Fruit fly (Drosophila melanogaster): ENCODE measurements around the gene Cph.
A peak's percentile ranks its signal among the peaks of the same experiment; 100 is the strongest.

Cph gene

DNA sequence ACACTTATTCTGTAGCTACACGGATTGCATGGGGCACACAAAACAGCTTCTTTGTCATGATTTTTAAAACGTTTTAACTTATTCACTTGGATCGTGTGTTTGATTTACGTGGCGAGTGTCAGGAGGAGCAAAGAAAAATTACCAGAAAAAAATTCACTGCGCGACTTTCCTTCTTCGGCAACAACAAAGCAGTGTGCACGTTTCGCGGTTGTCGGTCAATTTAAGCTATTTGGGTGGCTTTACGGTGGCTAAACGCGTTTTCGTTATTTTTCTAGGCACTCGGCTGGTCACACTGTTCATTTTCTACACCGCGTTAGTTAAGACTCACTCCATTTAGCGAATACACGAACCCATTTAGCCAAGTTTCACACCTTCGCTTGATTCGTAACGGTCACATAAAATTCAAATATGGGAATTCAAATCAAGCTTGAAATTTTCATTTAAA lies 39.6 kb upstream of the Cph start, which contains the start of gene Sxl (continued):
- peak; percentile 44 for TF ChIP-seq Dek (tag; optimal IDR thresholded peaks at IDR 0.05)
- TF ChIP-seq CG17568 (GFP tag; optimal IDR thresholded peaks at IDR 0.05): peak; percentile 36
- TF ChIP-seq caup (GFP tag; optimal IDR thresholded peaks at IDR 0.05; ENCODE audit: severe bottlenecking): peak; percentile 30
- TF ChIP-seq NFAT (GFP tag; IDR thresholded peaks at IDR 0.05): peak; percentile 67; the same call in 1 of the 2 replicates
- TF ChIP-seq lab (GFP tag; optimal IDR thresholded peaks at IDR 0.05): peak; percentile 57
- TF ChIP-seq Dref (GFP tag; IDR thresholded peaks at IDR 0.05): peak; percentile 46; the same call in 1 of the 2 replicates
- TF ChIP-seq zen (tag; optimal IDR thresholded peaks at IDR 0.05): peak; percentile 35
- no peak for TF ChIP-seq Dip3 (GFP tag; optimal IDR thresholded peaks at IDR 0.05)
- peak; percentile 19 for TF ChIP-seq dmrt99B (tag; optimal IDR thresholded peaks at IDR 0.05)
- TF ChIP-seq CG1602 (GFP tag; optimal IDR thresholded peaks at IDR 0.05): no peak
- peak; percentile 81 for TF ChIP-seq CG14710 (tag; optimal IDR thresholded peaks at IDR 0.05)
- no peak for TF ChIP-seq Antp (GFP tag; optimal IDR thresholded peaks at IDR 0.05)
- peak; percentile 72 for TF ChIP-seq ci (GFP tag; IDR thresholded peaks at IDR 0.05)
- peak; percentile 23; the same call in 1 of the 3 replicates for TF ChIP-seq row (GFP tag; IDR thresholded peaks at IDR 0.05)
- TF ChIP-seq CG15601 (tag; optimal IDR thresholded peaks at IDR 0.05): peak; percentile 50
- peak; percentile 46 for TF ChIP-seq CG13624 (GFP tag; optimal IDR thresholded peaks at IDR 0.05)
- no peak; the same call in 2 of the 3 replicates for TF ChIP-seq CG2199 (GFP tag; IDR thresholded peaks at IDR 0.05)
- TF ChIP-seq ato (GFP tag; IDR thresholded peaks at IDR 0.05; ENCODE audit: partially characterized antibody): no peak
- TF ChIP-seq Hr39 (optimal IDR thresholded peaks at IDR 0.05): no peak
- TF ChIP-seq insv (GFP tag; optimal IDR thresholded peaks at IDR 0.05): peak in 1 of 2 experiments; percentile 57
- no peak for TF ChIP-seq ftz-f1 (GFP tag; optimal IDR thresholded peaks at IDR 0.05)
- TF ChIP-seq stwl (tag; optimal IDR thresholded peaks at IDR 0.05): peak; percentile 73
- peak; percentile 27 for TF ChIP-seq Fer1 (GFP tag; optimal IDR thresholded peaks at IDR 0.05)
- no peak for TF ChIP-seq hth (optimal IDR thresholded peaks at IDR 0.05)
- TF ChIP-seq Doc3 (GFP tag; IDR thresholded peaks at IDR 0.05; ENCODE audit: partially characterized antibody): no peak
- TF ChIP-seq CG17385 (GFP tag; optimal IDR thresholded peaks at IDR 0.05): peak; percentile 39
- no peak for TF ChIP-seq pros (GFP tag; optimal IDR thresholded peaks at IDR 0.05)
- TF ChIP-seq CG13775 (GFP tag; optimal IDR thresholded peaks at IDR 0.05): no peak
- TF ChIP-seq CG17802 (tag; optimal IDR thresholded peaks at IDR 0.05): no peak
- no peak for TF ChIP-seq GATAe (GFP tag; conservative IDR thresholded peaks at IDR 0.05)
- TF ChIP-seq Spps (tag; optimal IDR thresholded peaks at IDR 0.05): peak; percentile 35
- TF ChIP-seq CG17912 (GFP tag; optimal IDR thresholded peaks at IDR 0.05): peak; percentile 37
- no peak for TF ChIP-seq Atf6 (GFP tag; IDR thresholded peaks at IDR 0.05)
- no peak for TF ChIP-seq CG15696 (tag; optimal IDR thresholded peaks at IDR 0.05)
- peak; percentile 20 for TF ChIP-seq jumu (GFP tag; optimal IDR thresholded peaks at IDR 0.05)
- peak; percentile 28 for TF ChIP-seq CG2678 (tag; optimal IDR thresholded peaks at IDR 0.05)
- TF ChIP-seq cato (GFP tag; optimal IDR thresholded peaks at IDR 0.05; ENCODE audit: borderline replicate concordance): no peak
- TF ChIP-seq CG2116 (GFP tag; optimal IDR thresholded peaks at IDR 0.05): peak; percentile 64
- no peak for TF ChIP-seq tup (GFP tag; optimal IDR thresholded peaks at IDR 0.05)
- peak; percentile 51 for TF ChIP-seq CrebB (tag; optimal IDR thresholded peaks at IDR 0.05)
- peak; percentile 44; the same call in 1 of the 2 replicates for TF ChIP-seq CG32532 (GFP tag; IDR thresholded peaks at IDR 0.05)
- TF ChIP-seq nmo (GFP tag; optimal IDR thresholded peaks at IDR 0.05): peak; percentile 43
- no peak for TF ChIP-seq Poxn (GFP tag; IDR thresholded peaks at IDR 0.05)
- TF ChIP-seq Six4 (GFP tag; optimal IDR thresholded peaks at IDR 0.05): no peak
- TF ChIP-seq CG11560 (tag; IDR thresholded peaks at IDR 0.05): no peak; the same call in 2 of the 3 replicates
- TF ChIP-seq crp (GFP tag; optimal IDR thresholded peaks at IDR 0.05): peak in 1 of 2 experiments; percentile 4
- no peak for TF ChIP-seq mam (GFP tag; optimal IDR thresholded peaks at IDR 0.05)
- 0 out of 3 replicates have a peak, but pooled peaks have one; percentile 43 for TF ChIP-seq CG16813 (GFP tag; IDR thresholded peaks at IDR 0.05; ENCODE audit: partially characterized antibody)
- peak; percentile 62 for TF ChIP-seq Bgb (GFP tag; IDR thresholded peaks at IDR 0.05; ENCODE audit: partially characterized antibody)
- TF ChIP-seq CG4730 (GFP tag; IDR thresholded peaks at IDR 0.05): no peak
